Worm (Caenorhabditis elegans) whole organism, L4 larva: ENCODE data around the gene C30B5.6.

Source experiments
- F26F4.8 ChIP-seq: fragments of 200-800 bp; sonication (Bioruptor generic); conservative IDR thresholded peaks from 2 replicates; pipeline ENCODE4 v1.3.6; 2022; ENCODE audit warnings: missing genetic modification characterization, missing compliant biosample characterization
- F44E2.7 ChIP-seq: fragments of 200-800 bp; sonication (Bioruptor generic); IDR thresholded peaks from 2 replicates; pipeline ENCODE4 v2.1.2; 2022; ENCODE audit warnings: missing genetic modification characterization, missing compliant biosample characterization
- Y105C5A.15 ChIP-seq: fragments of 200-800 bp; sonication (Bioruptor generic); IDR thresholded peaks from 2 replicates; pipeline ENCODE4 v1.3.6; 2022; ENCODE audit warnings: missing genetic modification characterization, missing compliant biosample characterization
- Y48G9A.11 ChIP-seq: fragments of 200-800 bp; sonication (Bioruptor generic); IDR thresholded peaks from 2 replicates; pipeline ENCODE4 v1.3.6; 2022; ENCODE audit warnings: missing genetic modification reagents, missing genetic modification characterization, missing compliant biosample characterization
- Y5F2A.4 ChIP-seq: fragments of 200-800 bp; sonication (Bioruptor generic); optimal IDR thresholded peaks from 2 replicates; lab custom pipeline; 2018; ENCODE audit warnings: mild to moderate bottlenecking, missing genetic modification characterization, missing compliant biosample characterization
- Y75B8A.6 ChIP-seq: fragments of 200-800 bp; sonication (Bioruptor generic); IDR thresholded peaks from 2 replicates; pipeline ENCODE4 v1.3.6; 2022; ENCODE audit warnings: missing genetic modification reagents, missing genetic modification characterization, missing compliant biosample characterization
- ZK546.5 ChIP-seq, 2 experiments: sonication (generic microtip); optimal IDR thresholded peaks; 2 replicates each; lab custom pipeline; 2017; ENCODE audit warnings: missing biosample characterization in 2 of 2, missing genetic modification characterization in 2 of 2
- ama-1 ChIP-seq: fragments of 150-350 bp; optimal IDR thresholded peaks from 2 replicates; lab custom pipeline; 2014; ENCODE audit warnings: inconsistent platforms, mixed read lengths
- arid-1 ChIP-seq: fragments of 200-800 bp; sonication (Bioruptor generic); conservative IDR thresholded peaks from 2 replicates; pipeline ENCODE4 v1.3.6; 2022; ENCODE audit warnings: missing genetic modification reagents, missing genetic modification characterization, missing compliant biosample characterization
- attf-4 ChIP-seq: sonication (generic microtip); optimal IDR thresholded peaks from 3 replicates; lab custom pipeline; 2017; ENCODE audit warnings: missing biosample characterization, missing genetic modification characterization
- ceh-28 ChIP-seq: fragments of 150-350 bp; optimal IDR thresholded peaks from 2 replicates; lab custom pipeline; 2014; ENCODE audit warnings: missing biosample characterization, missing genetic modification reagents, missing genetic modification characterization
- ceh-32 ChIP-seq: sonication (generic microtip); optimal IDR thresholded peaks from 2 replicates; lab custom pipeline; 2016; ENCODE audit warnings: mild to moderate bottlenecking, missing genetic modification characterization, missing compliant biosample characterization; ENCODE audit not compliant: poor library complexity
- ceh-44 ChIP-seq: fragments of 200-800 bp; sonication (Bioruptor generic); IDR thresholded peaks from 2 replicates; pipeline ENCODE4 v1.3.6; 2022; ENCODE audit warnings: missing genetic modification reagents, missing genetic modification characterization, missing compliant biosample characterization
- daf-16 ChIP-seq, 3 experiments: sonication (generic microtip); optimal IDR thresholded peaks; 2 replicates each; lab custom pipeline; 2016 to 2017; ENCODE audit warnings: missing genetic modification characterization in 3 of 3, missing genetic modification reagents in 3 of 3, mild to moderate bottlenecking in 2 of 3, missing compliant biosample characterization in 2 of 3, missing biosample characterization in 1 of 3, moderate library complexity in 1 of 3
- daf-19 ChIP-seq: fragments of 200-800 bp; sonication (Bioruptor generic); conservative IDR thresholded peaks from 2 replicates; pipeline ENCODE4 v1.3.6; 2022; ENCODE audit warnings: missing genetic modification characterization, missing compliant biosample characterization
- dpl-1 ChIP-seq: fragments of 150-350 bp; optimal IDR thresholded peaks from 2 replicates; lab custom pipeline; 2014; ENCODE audit warnings: missing biosample characterization, missing genetic modification reagents, missing genetic modification characterization
- dve-1 ChIP-seq: sonication (generic microtip); optimal IDR thresholded peaks from 2 replicates; lab custom pipeline; 2017; ENCODE audit warnings: antibody characterized with exemption, mild to moderate bottlenecking, missing genetic modification characterization, missing compliant biosample characterization; ENCODE audit not compliant: insufficient read depth
- egl-27 ChIP-seq: sonication (generic microtip); optimal IDR thresholded peaks from 3 replicates; lab custom pipeline; 2017; ENCODE audit warnings: missing biosample characterization, missing genetic modification reagents, missing genetic modification characterization
- egl-43 ChIP-seq: fragments of 200-800 bp; sonication (Bioruptor generic); IDR thresholded peaks from 2 replicates; pipeline ENCODE4 v1.3.6; 2022; ENCODE audit warnings: missing genetic modification reagents, missing genetic modification characterization, missing compliant biosample characterization
- fkh-10 ChIP-seq: fragments of 150-350 bp; optimal IDR thresholded peaks from 2 replicates; lab custom pipeline; 2014; ENCODE audit warnings: missing biosample characterization, missing genetic modification reagents, missing genetic modification characterization
- hlh-30 ChIP-seq: sonication (generic microtip); optimal IDR thresholded peaks from 2 replicates; lab custom pipeline; 2017; ENCODE audit warnings: antibody characterized with exemption, mild to moderate bottlenecking, missing genetic modification characterization, missing compliant biosample characterization; ENCODE audit not compliant: insufficient read depth
- jun-1 ChIP-seq: fragments of 150-350 bp; optimal IDR thresholded peaks from 2 replicates; lab custom pipeline; 2014; ENCODE audit warnings: missing biosample characterization, missing genetic modification reagents, missing genetic modification characterization
- lim-7 ChIP-seq: fragments of 200-800 bp; sonication (Bioruptor generic); IDR thresholded peaks from 2 replicates; pipeline ENCODE4 v1.3.6; 2022; ENCODE audit warnings: missing genetic modification characterization, missing compliant biosample characterization
- lin-13 ChIP-seq: fragments of 150-350 bp; optimal IDR thresholded peaks from 2 replicates; lab custom pipeline; 2014; ENCODE audit warnings: missing biosample characterization, missing genetic modification reagents, missing genetic modification characterization
- lin-38 ChIP-seq: fragments of 200-800 bp; sonication (Bioruptor generic); IDR thresholded peaks from 2 replicates; pipeline ENCODE4 v1.3.6; 2022; ENCODE audit warnings: missing genetic modification reagents, missing genetic modification characterization, missing compliant biosample characterization
- lin-39 ChIP-seq: fragments of 150-350 bp; optimal IDR thresholded peaks from 2 replicates; lab custom pipeline; 2014; ENCODE audit warnings: missing biosample characterization, missing genetic modification reagents, missing genetic modification characterization
- lir-3 ChIP-seq: sonication (generic microtip); optimal IDR thresholded peaks from 2 replicates; lab custom pipeline; 2016; ENCODE audit warnings: mild to moderate bottlenecking, missing genetic modification characterization, missing compliant biosample characterization
- lsy-2 ChIP-seq, 2 experiments: fragments of 150-350 bp in 1 of 2; sonication (generic microtip) in 1 of 2; optimal IDR thresholded peaks; 2 replicates each; lab custom pipeline; 2014 to 2017; ENCODE audit warnings: missing biosample characterization in 2 of 2, missing genetic modification characterization in 2 of 2
- mdt-29 ChIP-seq: fragments of 200-800 bp; sonication (Bioruptor generic); IDR thresholded peaks from 2 replicates; pipeline ENCODE4 v1.3.6; 2022; ENCODE audit warnings: missing genetic modification reagents, missing genetic modification characterization, missing compliant biosample characterization
- mep-1 ChIP-seq: fragments of 150-350 bp; sonication (generic microtip); optimal IDR thresholded peaks from 3 replicates; lab custom pipeline; 2014; ENCODE audit warnings: missing biosample characterization, missing genetic modification characterization
- mxl-2 ChIP-seq: fragments of 200-800 bp; sonication (Bioruptor generic); conservative IDR thresholded peaks from 2 replicates; pipeline ENCODE4 v1.3.6; 2022; ENCODE audit warnings: missing genetic modification reagents, missing genetic modification characterization, missing compliant biosample characterization
- mxl-3 ChIP-seq: fragments of 200-800 bp; sonication (Bioruptor generic); optimal IDR thresholded peaks from 2 replicates; lab custom pipeline; 2018; ENCODE audit warnings: mild to moderate bottlenecking, missing genetic modification characterization, missing compliant biosample characterization
- nhr-10 ChIP-seq: fragments of 150-350 bp; optimal IDR thresholded peaks from 2 replicates; lab custom pipeline; 2014; ENCODE audit warnings: missing biosample characterization, missing genetic modification characterization
- nhr-11 ChIP-seq: fragments of 150-350 bp; optimal IDR thresholded peaks from 2 replicates; lab custom pipeline; 2014; ENCODE audit warnings: missing biosample characterization, missing genetic modification characterization
- nhr-237 ChIP-seq: sonication (generic microtip); optimal IDR thresholded peaks from 2 replicates; lab custom pipeline; 2017; ENCODE audit warnings: missing biosample characterization, missing genetic modification characterization
- nhr-42 ChIP-seq: fragments of 200-800 bp; sonication (Bioruptor generic); IDR thresholded peaks from 2 replicates; pipeline ENCODE4 v1.3.6; 2022; ENCODE audit warnings: missing genetic modification characterization, missing compliant biosample characterization
- nhr-48 ChIP-seq: sonication (generic microtip); optimal IDR thresholded peaks from 2 replicates; lab custom pipeline; 2016; ENCODE audit warnings: mild to moderate bottlenecking, missing genetic modification characterization, missing compliant biosample characterization
- nhr-6 ChIP-seq: fragments of 150-350 bp; optimal IDR thresholded peaks from 2 replicates; lab custom pipeline; 2014; ENCODE audit warnings: missing biosample characterization, missing genetic modification characterization
- nhr-77 ChIP-seq: fragments of 150-350 bp; optimal IDR thresholded peaks from 2 replicates; lab custom pipeline; 2014; ENCODE audit warnings: missing biosample characterization, missing genetic modification characterization
- rbr-2 ChIP-seq: sonication (generic microtip); optimal IDR thresholded peaks from 2 replicates; lab custom pipeline; 2016; ENCODE audit warnings: missing genotype, missing genetic modification characterization, missing compliant biosample characterization
- set-16 ChIP-seq: fragments of 200-800 bp; sonication (Bioruptor generic); IDR thresholded peaks from 2 replicates; pipeline ENCODE4 v1.3.6; 2022; ENCODE audit warnings: missing genetic modification reagents, missing genetic modification characterization, missing compliant biosample characterization
- skn-1 ChIP-seq: fragments of 150-350 bp; optimal IDR thresholded peaks from 2 replicates; lab custom pipeline; 2014; ENCODE audit warnings: missing biosample characterization, missing genetic modification characterization
- unc-130 ChIP-seq: sonication (generic microtip); optimal IDR thresholded peaks from 2 replicates; lab custom pipeline; 2016; ENCODE audit warnings: missing genetic modification reagents, missing genetic modification characterization, missing compliant biosample characterization
- zag-1 ChIP-seq: fragments of 150-350 bp; optimal IDR thresholded peaks from 2 replicates; lab custom pipeline; 2014; ENCODE audit warnings: missing biosample characterization, missing genetic modification characterization
- zfp-2 ChIP-seq: sonication (generic microtip); optimal IDR thresholded peaks from 2 replicates; lab custom pipeline; 2016; ENCODE audit warnings: mild to moderate bottlenecking, missing genetic modification characterization, missing compliant biosample characterization
- ztf-11 ChIP-seq: fragments of 150-350 bp; optimal IDR thresholded peaks from 2 replicates; lab custom pipeline; 2014; ENCODE audit warnings: missing biosample characterization, missing genetic modification characterization

C30B5.6 gene

ce11 chrII:6269805-6270414 is 47.5 kb upstream of the C30B5.6 start, which contains the start of gene F13H8.2 (continued):
- TF ChIP-seq lin-38 (GFP tag; lab: Robert Waterston, UW) (peak; percentile 89), nhr-48 (tag; lab: Kevin White, UChicago) (peak; percentile 22), ZK546.5 (tag; optimal IDR thresholded peaks at IDR 0.05; lab: Kevin White, UChicago) (no peak), lsy-2 (tag; optimal IDR thresholded peaks at IDR 0.05; lab: Kevin White, UChicago) (peak; percentile 26 to 80), arid-1 (peak; percentile 93), daf-16 (GFP tag; optimal IDR thresholded peaks at IDR 0.05; lab: Kevin White, UChicago) (peak in 1 of 2 experiments; percentile 5), daf-16 (tag; optimal IDR thresholded peaks at IDR 0.05; lab: Kevin White, UChicago) (peak; percentile 6), unc-130 (peak; percentile 69), set-16 (no peak; the same call in 1 of the 2 replicates), nhr-237 (tag; lab: Kevin White, UChicago) (no peak), lin-13 (GFP tag; lab: Kevin White, UChicago) (peak; percentile 28), Y48G9A.11 (peak; percentile 70), egl-43 (peak; percentile 78), ceh-44 (GFP tag; lab: Robert Waterston, UW) (peak; percentile 79), mxl-3 (peak; percentile 20), nhr-11 (peak; percentile 27), fkh-10 (GFP tag; lab: Kevin White, UChicago) (no peak), daf-19 (0 out of 2 replicates have a peak, but pooled peaks have one; percentile 34), dpl-1 (GFP tag; lab: Kevin White, UChicago) (peak; percentile 95), mxl-2 (GFP tag; lab: Robert Waterston, UW) (0 out of 2 replicates have a peak, but pooled peaks have one; percentile 35), nhr-6 (peak; percentile 36), hlh-30 (tag; lab: Kevin White, UChicago) (peak; percentile 68)

ce11 chrII:6267983-6268382 is 45.5 kb upstream of the C30B5.6 start, which contains the start of gene F13H8.8:
TSS of gene F13H8.8 (minus strand) at chrII:6268083.
- TF ChIP-seq lin-39 (tag; lab: Kevin White, UChicago): no peak
- no peak for TF ChIP-seq F26F4.8 (GFP tag; lab: Robert Waterston, UW)
- no peak for TF ChIP-seq ceh-28
- no peak for TF ChIP-seq lir-3 (tag; lab: Kevin White, UChicago)
- no peak for TF ChIP-seq nhr-48 (tag; lab: Kevin White, UChicago)
- TF ChIP-seq mdt-29 (GFP tag; lab: Robert Waterston, UW): no peak
- TF ChIP-seq nhr-237 (tag; lab: Kevin White, UChicago): no peak
- no peak for TF ChIP-seq ceh-32
- no peak for TF ChIP-seq F44E2.7 (GFP tag; lab: Robert Waterston, UW)
- no peak for TF ChIP-seq ztf-11
- no peak for TF ChIP-seq nhr-77
- no peak for TF ChIP-seq zag-1 (tag; lab: Kevin White, UChicago)
- TF ChIP-seq mxl-3: no peak
- no peak for TF ChIP-seq jun-1 (tag; lab: Kevin White, UChicago)
- TF ChIP-seq rbr-2 (tag; lab: Kevin White, UChicago): no peak
- TF ChIP-seq Y75B8A.6 (GFP tag; lab: Robert Waterston, UW): no peak
- no peak for TF ChIP-seq arid-1
- no peak for TF ChIP-seq dve-1 (tag; lab: Kevin White, UChicago)
- no peak for TF ChIP-seq Y5F2A.4
- no peak for TF ChIP-seq ama-1 (lab: Kevin White, UChicago)
- TF ChIP-seq, all 104 proteins: peak for 0

- TF ChIP-seq egl-43: no peak
- no peak for TF ChIP-seq nhr-42 (GFP tag; lab: Robert Waterston, UW)
- no peak for TF ChIP-seq skn-1 (tag; lab: Kevin White, UChicago)
- TF ChIP-seq zag-1 (tag; lab: Kevin White, UChicago): no peak
- no peak for TF ChIP-seq nhr-10 (tag; lab: Kevin White, UChicago)
- TF ChIP-seq mep-1: no peak
- no peak for TF ChIP-seq dpl-1 (GFP tag; lab: Kevin White, UChicago)
- TF ChIP-seq zfp-2 (tag; lab: Kevin White, UChicago): no peak
- TF ChIP-seq Y48G9A.11: no peak
- TF ChIP-seq attf-4 (tag; lab: Kevin White, UChicago): no peak
- TF ChIP-seq arid-1: no peak
- TF ChIP-seq ama-1 (lab: Kevin White, UChicago): no peak
- TF ChIP-seq Y105C5A.15 (GFP tag; lab: Robert Waterston, UW): no peak
- no peak for TF ChIP-seq lim-7
- TF ChIP-seq egl-27 (tag; lab: Kevin White, UChicago): no peak
Observed at ce11 chrII:6263685-6264084, 41.2 kb upstream of the C30B5.6 start, which contains the start of gene F13H8.3. TSS of gene F13H8.3 (plus strand) at chrII:6263985.
